Worm (Caenorhabditis elegans) whole organism, mixed stage, embryonic: ENCODE measurements around the gene Y57E12AL.2.

Source experiments
- M03D4.4 ChIP-seq: sonication (generic microtip); optimal IDR thresholded peaks from 2 replicates; lab custom pipeline; 2017; ENCODE audit warnings: mild to moderate bottlenecking, missing genetic modification characterization, missing compliant biosample characterization
- bed-3 ChIP-seq: fragments of 200-800 bp; sonication (Bioruptor generic); optimal IDR thresholded peaks from 3 replicates; lab custom pipeline; 2018; ENCODE audit warnings: mild to moderate bottlenecking, missing genetic modification characterization, moderate library complexity, missing compliant biosample characterization
- blmp-1 ChIP-seq: fragments of 150-350 bp; optimal IDR thresholded peaks from 2 replicates; lab custom pipeline; 2014; ENCODE audit warnings: missing biosample characterization, missing genetic modification characterization
- ceh-39 ChIP-seq: fragments of 150-350 bp; optimal IDR thresholded peaks from 2 replicates; lab custom pipeline; 2014; ENCODE audit warnings: missing biosample characterization, missing genetic modification characterization
- ceh-43 ChIP-seq: fragments of 200-800 bp; sonication (Bioruptor generic); optimal IDR thresholded peaks from 2 replicates; lab custom pipeline; 2018; ENCODE audit warnings: mild to moderate bottlenecking, missing genetic modification characterization, moderate library complexity, missing compliant biosample characterization
- ceh-83 ChIP-seq: fragments of 200-800 bp; sonication (Bioruptor generic); optimal IDR thresholded peaks from 2 replicates; lab custom pipeline; 2018; ENCODE audit warnings: mild to moderate bottlenecking, missing genetic modification characterization, missing compliant biosample characterization
- cnd-1 ChIP-seq: fragments of 200-800 bp; sonication (Bioruptor generic); optimal IDR thresholded peaks from 2 replicates; lab custom pipeline; 2018; ENCODE audit warnings: mild to moderate bottlenecking, missing genetic modification characterization, missing compliant biosample characterization
- drap-1 ChIP-seq: fragments of 200-800 bp; sonication (Bioruptor generic); optimal IDR thresholded peaks from 3 replicates; lab custom pipeline; 2018; ENCODE audit warnings: mild to moderate bottlenecking, missing genetic modification characterization, missing compliant biosample characterization
- elt-1 ChIP-seq: sonication (generic microtip); optimal IDR thresholded peaks from 2 replicates; lab custom pipeline; 2017; ENCODE audit warnings: missing genetic modification characterization, mild to moderate bottlenecking, missing compliant biosample characterization, antibody characterized with exemption, moderate library complexity, borderline replicate concordance; ENCODE audit not compliant: insufficient read depth
- elt-3 ChIP-seq: fragments of 150-350 bp; optimal IDR thresholded peaks from 2 replicates; lab custom pipeline; 2014; ENCODE audit warnings: missing biosample characterization, missing genetic modification characterization
- flh-1 ChIP-seq: fragments of 200-800 bp; sonication (Bioruptor generic); optimal IDR thresholded peaks from 2 replicates; lab custom pipeline; 2018; ENCODE audit warnings: mild to moderate bottlenecking, missing genetic modification characterization, moderate library complexity, missing compliant biosample characterization
- ham-2 ChIP-seq: fragments of 200-800 bp; sonication (Bioruptor generic); optimal IDR thresholded peaks from 2 replicates; lab custom pipeline; 2018; ENCODE audit warnings: mild to moderate bottlenecking, missing genetic modification characterization, missing compliant biosample characterization
- hlh-1 ChIP-seq: fragments of 150-350 bp; optimal IDR thresholded peaks from 2 replicates; lab custom pipeline; 2014; ENCODE audit warnings: missing biosample characterization, missing genetic modification reagents, missing genetic modification characterization
- lin-13 ChIP-seq: fragments of 150-350 bp; optimal IDR thresholded peaks from 2 replicates; lab custom pipeline; 2014; ENCODE audit warnings: missing biosample characterization, missing genetic modification characterization
- lin-32 ChIP-seq: fragments of 200-800 bp; sonication (Bioruptor generic); optimal IDR thresholded peaks from 2 replicates; lab custom pipeline; 2018; ENCODE audit warnings: mild to moderate bottlenecking, missing genetic modification characterization, missing compliant biosample characterization
- lsy-2 ChIP-seq: fragments of 150-350 bp; optimal IDR thresholded peaks from 2 replicates; lab custom pipeline; 2014; ENCODE audit warnings: missing biosample characterization, missing genetic modification characterization
- mab-5 ChIP-seq: fragments of 150-350 bp; optimal IDR thresholded peaks from 2 replicates; lab custom pipeline; 2014; ENCODE audit warnings: missing biosample characterization, missing genetic modification characterization
- mep-1 ChIP-seq: fragments of 150-350 bp; optimal IDR thresholded peaks from 2 replicates; lab custom pipeline; 2017; ENCODE audit warnings: missing biosample characterization, missing genetic modification reagents, missing genetic modification characterization, inconsistent platforms
- nhr-2 ChIP-seq: fragments of 150-350 bp; optimal IDR thresholded peaks from 2 replicates; lab custom pipeline; 2014; ENCODE audit warnings: missing biosample characterization, missing genetic modification characterization
- nhr-237 ChIP-seq: fragments of 150-350 bp; optimal IDR thresholded peaks from 2 replicates; lab custom pipeline; 2014; ENCODE audit warnings: missing biosample characterization, missing genetic modification characterization
- nhr-28 ChIP-seq: fragments of 150-350 bp; optimal IDR thresholded peaks from 2 replicates; lab custom pipeline; 2014; ENCODE audit warnings: missing biosample characterization, missing genetic modification characterization
- nhr-76 ChIP-seq: sonication (generic microtip); optimal IDR thresholded peaks from 2 replicates; lab custom pipeline; 2017; ENCODE audit warnings: missing biosample characterization, missing genetic modification characterization
- pha-4 ChIP-seq: fragments of 150-350 bp; optimal IDR thresholded peaks from 2 replicates; lab custom pipeline; 2018; ENCODE audit warnings: missing biosample characterization, missing genetic modification reagents, missing genetic modification characterization
- sem-2 ChIP-seq: fragments of 200-800 bp; sonication (Bioruptor generic); optimal IDR thresholded peaks from 2 replicates; lab custom pipeline; 2018; ENCODE audit warnings: mild to moderate bottlenecking, missing genetic modification characterization, missing compliant biosample characterization
- snpc-4 ChIP-seq: fragments of 150-350 bp; optimal IDR thresholded peaks from 2 replicates; lab custom pipeline; 2014; ENCODE audit warnings: missing biosample characterization, missing genetic modification characterization
- sptf-1 ChIP-seq: sonication (generic microtip); optimal IDR thresholded peaks from 2 replicates; lab custom pipeline; 2017; ENCODE audit warnings: mild to moderate bottlenecking, missing genetic modification characterization, moderate library complexity, missing compliant biosample characterization
- tbx-8 ChIP-seq: fragments of 200-800 bp; sonication (Bioruptor generic); optimal IDR thresholded peaks from 2 replicates; lab custom pipeline; 2018; ENCODE audit warnings: mild to moderate bottlenecking, missing genetic modification characterization, moderate library complexity, missing compliant biosample characterization
- unc-120 ChIP-seq: sonication (generic microtip); optimal IDR thresholded peaks from 2 replicates; lab custom pipeline; 2017; ENCODE audit warnings: missing genetic modification characterization, missing compliant biosample characterization; ENCODE audit not compliant: poor library complexity, severe bottlenecking
- unc-39 ChIP-seq: fragments of 150-350 bp; optimal IDR thresholded peaks from 2 replicates; lab custom pipeline; 2014; ENCODE audit warnings: missing biosample characterization, missing genetic modification characterization
- unc-62 ChIP-seq: fragments of 150-350 bp; optimal IDR thresholded peaks from 2 replicates; lab custom pipeline; 2014; ENCODE audit warnings: missing biosample characterization, missing genetic modification reagents, missing genetic modification characterization

Gene Y57E12AL.2

ce11 chrV:7021772-7022171, 36.1 kb upstream of the Y57E12AL.2 start, which contains the start of gene F20A1.4:
TSS of gene F20A1.4 (minus strand) at chrV:7021872.
- TF ChIP-seq snpc-4 (tag; lab: Kevin White, UChicago) (no peak), flh-1 (GFP tag; lab: Kevin White, UChicago) (no peak), cnd-1 (no peak), lsy-2 (tag; lab: Kevin White, UChicago) (no peak), drap-1 (no peak), nhr-237 (tag; lab: Kevin White, UChicago) (no peak), tbx-8 (GFP tag; lab: Kevin White, UChicago) (no peak), unc-39 (tag; lab: Kevin White, UChicago) (no peak), sem-2 (GFP tag; lab: Kevin White, UChicago) (no peak)

- TF ChIP-seq nhr-28 (tag; lab: Kevin White, UChicago), result no peak
- TF ChIP-seq pha-4 (tag; lab: Kevin White, UChicago), result no peak
- no peak for TF ChIP-seq ceh-83
- no peak for TF ChIP-seq nhr-76 (tag; lab: Kevin White, UChicago)
- no peak for TF ChIP-seq sem-2 (GFP tag; lab: Kevin White, UChicago)
- TF ChIP-seq sptf-1 (tag; lab: Kevin White, UChicago), result no peak
- TF ChIP-seq unc-62 (GFP tag; lab: Kevin White, UChicago), result no peak
- TF ChIP-seq nhr-2, result no peak
- TF ChIP-seq hlh-1 (tag; lab: Kevin White, UChicago), result no peak
- no peak for TF ChIP-seq M03D4.4 (tag; lab: Kevin White, UChicago)
- no peak for TF ChIP-seq tbx-8 (GFP tag; lab: Kevin White, UChicago)
- TF ChIP-seq lin-32 (GFP tag; lab: Kevin White, UChicago), result no peak
- TF ChIP-seq lsy-2 (tag; lab: Kevin White, UChicago), result no peak
- TF ChIP-seq elt-3 (tag; lab: Kevin White, UChicago), result no peak
- TF ChIP-seq ham-2 (GFP tag; lab: Kevin White, UChicago), result no peak
- TF ChIP-seq ceh-43 (GFP tag; lab: Kevin White, UChicago), result no peak
Observed at ce11 chrV:7022981-7023380, 34.9 kb upstream of the Y57E12AL.2 start.

ce11 chrV:7027055-7027454, 30.8 kb upstream of the Y57E12AL.2 start, which contains the start of gene F20A1.6:
TSS of gene F20A1.6 (minus strand) at chrV:7027155.
- TF ChIP-seq cnd-1 (no peak), sptf-1 (tag; lab: Kevin White, UChicago) (no peak), mab-5 (tag; lab: Kevin White, UChicago) (no peak), blmp-1 (tag; lab: Kevin White, UChicago) (no peak), ceh-83 (no peak), lin-13 (no peak), nhr-28 (tag; lab: Kevin White, UChicago) (no peak), bed-3 (no peak), snpc-4 (tag; lab: Kevin White, UChicago) (no peak), mep-1 (tag; lab: Kevin White, UChicago) (no peak), unc-120 (no peak), flh-1 (GFP tag; lab: Kevin White, UChicago) (no peak), ham-2 (GFP tag; lab: Kevin White, UChicago) (no peak), elt-1 (tag; lab: Kevin White, UChicago) (no peak)

- peak; percentile 20 for TF ChIP-seq pha-4 (tag; lab: Kevin White, UChicago)
- TF ChIP-seq mab-5 (tag; lab: Kevin White, UChicago), result no peak
Observed at ce11 chrV:7036475-7036874, 21.4 kb upstream of the Y57E12AL.2 start, which contains the start of gene twk-11. TSS of gene twk-11 (minus strand) at chrV:7036575.

ce11 chrV:7046005-7046404, 11.9 kb upstream of the Y57E12AL.2 start, which contains the start of gene F20A1.2:
TSS of gene F20A1.2 (plus strand) at chrV:7046305.
- TF ChIP-seq ceh-39 (tag; lab: Kevin White, UChicago) (no peak), unc-120 (no peak), pha-4 (tag; lab: Kevin White, UChicago) (no peak), elt-3 (tag; lab: Kevin White, UChicago) (no peak), ceh-83 (no peak), ham-2 (GFP tag; lab: Kevin White, UChicago) (no peak), mab-5 (tag; lab: Kevin White, UChicago) (no peak), flh-1 (GFP tag; lab: Kevin White, UChicago) (no peak), nhr-2 (no peak), snpc-4 (tag; lab: Kevin White, UChicago) (no peak), unc-62 (GFP tag; lab: Kevin White, UChicago) (no peak), lin-13 (no peak)
